Fruit fly (Drosophila melanogaster): ENCODE measurements around the gene G9a.

The G9a gene

DNA sequence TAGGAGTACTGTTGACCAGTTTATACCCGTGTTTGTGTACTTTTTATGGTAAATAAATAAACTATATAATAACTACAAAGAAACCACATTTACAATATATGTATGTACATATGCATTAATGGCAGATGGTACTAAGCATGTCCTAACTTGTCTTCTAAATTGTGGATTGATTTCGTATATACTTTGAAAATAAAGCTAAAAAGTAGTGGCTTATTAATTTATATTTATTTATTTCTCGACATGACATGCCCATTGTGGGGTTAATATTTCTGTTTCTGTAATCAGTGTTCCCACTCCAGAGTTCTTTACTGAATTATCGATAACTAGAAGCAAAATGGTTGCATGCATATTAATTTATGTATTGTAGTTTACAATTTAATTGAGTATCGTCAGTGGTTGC, 9.6 kb downstream of the G9a start, which contains the start of gene cin (continued):
- no peak for TF ChIP-seq Oli (tag; optimal IDR thresholded peaks at IDR 0.05)
- TF ChIP-seq C15 (GFP tag; IDR thresholded peaks at IDR 0.05) = no peak
- no peak for TF ChIP-seq ems (GFP tag; optimal IDR thresholded peaks at IDR 0.05)
- TF ChIP-seq CG7372 (GFP tag; IDR thresholded peaks at IDR 0.05) = no peak
- TF ChIP-seq sna (GFP tag; IDR thresholded peaks at IDR 0.05; ENCODE audit: partially characterized antibody) = no peak
- TF ChIP-seq Poxn (GFP tag; IDR thresholded peaks at IDR 0.05) = no peak
- no peak for TF ChIP-seq HLH4C (GFP tag; IDR thresholded peaks at IDR 0.05; ENCODE audit: partially characterized antibody)
- no peak for TF ChIP-seq sd (tag; optimal IDR thresholded peaks at IDR 0.05)
- TF ChIP-seq CG2889 (GFP tag; IDR thresholded peaks at IDR 0.05) = no peak
- TF ChIP-seq disco-r (GFP tag; optimal IDR thresholded peaks at IDR 0.05) = no peak
- no peak for TF ChIP-seq CG11247 (GFP tag; IDR thresholded peaks at IDR 0.05)
- no peak for TF ChIP-seq dmrt99B (tag; optimal IDR thresholded peaks at IDR 0.05)
- TF ChIP-seq grn (GFP tag; optimal IDR thresholded peaks at IDR 0.05) = no peak
- no peak for TF ChIP-seq HLHmδ (GFP tag; optimal IDR thresholded peaks at IDR 0.05)
- TF ChIP-seq CG17359 (tag; optimal IDR thresholded peaks at IDR 0.05) = peak; percentile 13
- no peak for TF ChIP-seq NC2β (GFP tag; optimal IDR thresholded peaks at IDR 0.05)
- TF ChIP-seq oc (tag; optimal IDR thresholded peaks at IDR 0.05) = no peak
- TF ChIP-seq CG7963 (GFP tag; IDR thresholded peaks at IDR 0.05; ENCODE audit: partially characterized antibody) = no peak
- TF ChIP-seq E2f2 (GFP tag; IDR thresholded peaks at IDR 0.05) = no peak
- TF ChIP-seq CG12104 (GFP tag; optimal IDR thresholded peaks at IDR 0.05) = no peak
- TF ChIP-seq Doc2 (GFP tag; IDR thresholded peaks at IDR 0.05) = no peak
- TF ChIP-seq MBD-R2 (GFP tag; IDR thresholded peaks at IDR 0.05) = no peak; the same call in none of the 2 replicates
- TF ChIP-seq CG6254 (GFP tag; optimal IDR thresholded peaks at IDR 0.05) = no peak
- TF ChIP-seq Spps (tag; optimal IDR thresholded peaks at IDR 0.05) = peak; percentile 13
- no peak for TF ChIP-seq CG1603 (tag; optimal IDR thresholded peaks at IDR 0.05)
- TF ChIP-seq Taf1 (GFP tag; IDR thresholded peaks at IDR 0.05) = no peak
- no peak for TF ChIP-seq NK7.1 (GFP tag; optimal IDR thresholded peaks at IDR 0.05)
- no peak for TF ChIP-seq CG11696 (GFP tag; IDR thresholded peaks at IDR 0.05)
- TF ChIP-seq nerfin-1 (tag; optimal IDR thresholded peaks at IDR 0.05) = no peak
- TF ChIP-seq Neu2 (GFP tag; optimal IDR thresholded peaks at IDR 0.05; ENCODE audit: borderline replicate concordance) = no peak
- TF ChIP-seq CG30431 (GFP tag; optimal IDR thresholded peaks at IDR 0.05) = no peak
- peak in 1 of 3 experiments; percentile 55 for TF ChIP-seq lola (GFP tag; optimal IDR thresholded peaks at IDR 0.05)
- TF ChIP-seq nom (GFP tag; optimal IDR thresholded peaks at IDR 0.05) = peak; percentile 26
- TF ChIP-seq CG2116 (GFP tag; optimal IDR thresholded peaks at IDR 0.05) = peak; percentile 85
- TF ChIP-seq fu2 (GFP tag; optimal IDR thresholded peaks at IDR 0.05) = no peak
- peak; percentile 60 for TF ChIP-seq CG2712 (tag; optimal IDR thresholded peaks at IDR 0.05)
- TF ChIP-seq tio (GFP tag; optimal IDR thresholded peaks at IDR 0.05) = peak; percentile 41
- TF ChIP-seq Nf-YA (GFP tag; IDR thresholded peaks at IDR 0.05) = no peak
- no peak for TF ChIP-seq Hey (tag; optimal IDR thresholded peaks at IDR 0.05)
- TF ChIP-seq Dbx (GFP tag; IDR thresholded peaks at IDR 0.05) = 0 out of 3 replicates have a peak, but pooled peaks have one; percentile 26
- TF ChIP-seq Meics (GFP tag; optimal IDR thresholded peaks at IDR 0.05) = peak; percentile 68
- no peak for TF ChIP-seq mam (GFP tag; optimal IDR thresholded peaks at IDR 0.05)
- no peak for TF ChIP-seq tap (tag; optimal IDR thresholded peaks at IDR 0.05)
- no peak for TF ChIP-seq Side (GFP tag; optimal IDR thresholded peaks at IDR 0.05)
- TF ChIP-seq CG4820 (GFP tag; optimal IDR thresholded peaks at IDR 0.05) = no peak
- TF ChIP-seq CG10543 (GFP tag; optimal IDR thresholded peaks at IDR 0.05) = no peak
- TF ChIP-seq Ada2b (GFP tag; IDR thresholded peaks at IDR 0.05) = peak; percentile 22; the same call in 1 of the 2 replicates
- no peak for TF ChIP-seq dan (GFP tag; IDR thresholded peaks at IDR 0.05)
- no peak for TF ChIP-seq CG14050 (GFP tag; IDR thresholded peaks at IDR 0.05)
- TF ChIP-seq Nf-YB (GFP tag; optimal IDR thresholded peaks at IDR 0.05) = no peak
- no peak for TF ChIP-seq Antp (GFP tag; optimal IDR thresholded peaks at IDR 0.05)
- TF ChIP-seq CG12744 (GFP tag; optimal IDR thresholded peaks at IDR 0.05) = no peak
